Worm (Caenorhabditis elegans) whole organism, late embryonic: ENCODE measurements around the gene sax-2.

Experiments
- F13H6.1 ChIP-seq: sonication (generic microtip); optimal IDR thresholded peaks from 2 replicates; lab custom pipeline; 2016; ENCODE audit warnings: missing genetic modification characterization, missing compliant biosample characterization
- T23F11.4 ChIP-seq: fragments of 200-800 bp; sonication (Bioruptor generic); optimal IDR thresholded peaks from 2 replicates; lab custom pipeline; 2018; ENCODE audit warnings: mild to moderate bottlenecking, missing genetic modification characterization, missing compliant biosample characterization
- Y22D7AL.16 ChIP-seq: sonication (generic microtip); optimal IDR thresholded peaks from 2 replicates; lab custom pipeline; 2016; ENCODE audit warnings: missing genetic modification characterization, missing compliant biosample characterization
- ahr-1 ChIP-seq: sonication (generic microtip); optimal IDR thresholded peaks from 2 replicates; lab custom pipeline; 2016; ENCODE audit warnings: missing genetic modification characterization, missing compliant biosample characterization
- ceh-14 ChIP-seq: sonication (generic microtip); optimal IDR thresholded peaks from 2 replicates; lab custom pipeline; 2016; ENCODE audit warnings: missing genotype, missing genetic modification characterization, missing compliant biosample characterization
- ceh-18 ChIP-seq: sonication (generic microtip); optimal IDR thresholded peaks from 2 replicates; lab custom pipeline; 2016; ENCODE audit warnings: missing genetic modification characterization, missing compliant biosample characterization
- ceh-2 ChIP-seq: sonication (generic microtip); optimal IDR thresholded peaks from 2 replicates; lab custom pipeline; 2016; ENCODE audit warnings: missing genotype, missing genetic modification characterization, missing compliant biosample characterization
- ceh-22 ChIP-seq: sonication (generic microtip); optimal IDR thresholded peaks from 2 replicates; lab custom pipeline; 2017; ENCODE audit warnings: missing biosample characterization, missing genetic modification characterization
- ceh-24 ChIP-seq: sonication (generic microtip); optimal IDR thresholded peaks from 2 replicates; lab custom pipeline; 2016; ENCODE audit warnings: mild to moderate bottlenecking, missing genetic modification characterization, missing compliant biosample characterization
- ceh-31 ChIP-seq: sonication (generic microtip); optimal IDR thresholded peaks from 2 replicates; lab custom pipeline; 2016; ENCODE audit warnings: missing genetic modification characterization, missing compliant biosample characterization
- ceh-34 ChIP-seq: sonication (generic microtip); optimal IDR thresholded peaks from 2 replicates; lab custom pipeline; 2016; ENCODE audit warnings: mild to moderate bottlenecking, missing genetic modification characterization, missing compliant biosample characterization
- ceh-48 ChIP-seq: sonication (generic microtip); optimal IDR thresholded peaks from 2 replicates; lab custom pipeline; 2016; ENCODE audit warnings: missing genetic modification characterization, inconsistent platforms, missing compliant biosample characterization
- ceh-9 ChIP-seq: sonication (generic microtip); optimal IDR thresholded peaks from 2 replicates; lab custom pipeline; 2016; ENCODE audit warnings: mild to moderate bottlenecking, missing genetic modification characterization, inconsistent platforms, missing compliant biosample characterization
- che-1 ChIP-seq: sonication (generic microtip); optimal IDR thresholded peaks from 2 replicates; lab custom pipeline; 2016; ENCODE audit warnings: mild to moderate bottlenecking, missing genetic modification characterization, missing compliant biosample characterization
- dmd-4 ChIP-seq: sonication (generic microtip); optimal IDR thresholded peaks from 2 replicates; lab custom pipeline; 2016; ENCODE audit warnings: borderline replicate concordance, missing genetic modification characterization, missing compliant biosample characterization
- dve-1 ChIP-seq: sonication (generic microtip); optimal IDR thresholded peaks from 2 replicates; lab custom pipeline; 2017; ENCODE audit warnings: antibody characterized with exemption, mild to moderate bottlenecking, missing genetic modification characterization, missing compliant biosample characterization
- elt-2 ChIP-seq: sonication (generic microtip); optimal IDR thresholded peaks from 2 replicates; lab custom pipeline; 2016; ENCODE audit warnings: missing genetic modification reagents, missing genetic modification characterization, missing compliant biosample characterization
- elt-4 ChIP-seq: sonication (generic microtip); optimal IDR thresholded peaks from 2 replicates; lab custom pipeline; 2016; ENCODE audit warnings: missing genetic modification characterization, missing compliant biosample characterization
- ets-4 ChIP-seq: sonication (generic microtip); optimal IDR thresholded peaks from 2 replicates; lab custom pipeline; 2016; ENCODE audit warnings: missing genetic modification characterization, missing compliant biosample characterization
- fax-1 ChIP-seq: sonication (generic microtip); optimal IDR thresholded peaks from 2 replicates; lab custom pipeline; 2016; ENCODE audit warnings: missing genotype, missing genetic modification characterization, missing compliant biosample characterization
- fkh-10 ChIP-seq: fragments of 150-350 bp; optimal IDR thresholded peaks from 2 replicates; lab custom pipeline; 2014; ENCODE audit warnings: missing biosample characterization, missing genetic modification reagents, missing genetic modification characterization
- fkh-6 ChIP-seq: sonication (generic microtip); optimal IDR thresholded peaks from 2 replicates; lab custom pipeline; 2016; ENCODE audit warnings: missing genetic modification characterization, missing compliant biosample characterization
- gmeb-2 ChIP-seq: sonication (generic microtip); optimal IDR thresholded peaks from 2 replicates; lab custom pipeline; 2016; ENCODE audit warnings: missing genetic modification characterization, inconsistent platforms, missing compliant biosample characterization
- hlh-15 ChIP-seq: sonication (generic microtip); optimal IDR thresholded peaks from 2 replicates; lab custom pipeline; 2016; ENCODE audit warnings: missing genetic modification characterization, missing compliant biosample characterization
- hlh-6 ChIP-seq: sonication (generic microtip); optimal IDR thresholded peaks from 2 replicates; lab custom pipeline; 2016; ENCODE audit warnings: missing genotype, missing genetic modification characterization, missing compliant biosample characterization
- hlh-8 ChIP-seq: sonication (generic microtip); optimal IDR thresholded peaks from 2 replicates; lab custom pipeline; 2016; ENCODE audit warnings: missing genotype, missing genetic modification characterization, missing compliant biosample characterization
- lin-11 ChIP-seq: fragments of 200-800 bp; sonication (Bioruptor generic); optimal IDR thresholded peaks from 2 replicates; lab custom pipeline; 2018; ENCODE audit warnings: mild to moderate bottlenecking, missing genetic modification characterization, missing compliant biosample characterization
- madf-2 ChIP-seq: sonication (generic microtip); optimal IDR thresholded peaks from 2 replicates; lab custom pipeline; 2017; ENCODE audit warnings: missing genetic modification characterization, missing compliant biosample characterization
- mec-3 ChIP-seq: sonication (generic microtip); optimal IDR thresholded peaks from 2 replicates; lab custom pipeline; 2016; ENCODE audit warnings: borderline replicate concordance, missing genetic modification characterization, missing compliant biosample characterization
- nhr-11 ChIP-seq: fragments of 150-350 bp; optimal IDR thresholded peaks from 2 replicates; lab custom pipeline; 2014; ENCODE audit warnings: missing biosample characterization, missing genetic modification characterization
- npax-4 ChIP-seq: sonication (generic microtip); optimal IDR thresholded peaks from 2 replicates; lab custom pipeline; 2016; ENCODE audit warnings: missing genetic modification characterization, missing compliant biosample characterization
- odd-2 ChIP-seq: sonication (generic microtip); optimal IDR thresholded peaks from 2 replicates; lab custom pipeline; 2017; ENCODE audit warnings: antibody characterized with exemption, mild to moderate bottlenecking, missing genetic modification characterization, missing compliant biosample characterization
- pha-4 ChIP-seq: fragments of 150-350 bp; optimal IDR thresholded peaks from 2 replicates; lab custom pipeline; 2018; ENCODE audit warnings: missing biosample characterization, missing genetic modification reagents, missing genetic modification characterization
- pqm-1 ChIP-seq: sonication (generic microtip); optimal IDR thresholded peaks from 2 replicates; lab custom pipeline; 2016; ENCODE audit warnings: missing genetic modification characterization, missing compliant biosample characterization
- pros-1 ChIP-seq: fragments of 150-350 bp; optimal IDR thresholded peaks from 2 replicates; lab custom pipeline; 2014; ENCODE audit warnings: missing biosample characterization, missing genetic modification reagents, missing genetic modification characterization
- ref-2 ChIP-seq: sonication (generic microtip); optimal IDR thresholded peaks from 2 replicates; lab custom pipeline; 2016; ENCODE audit warnings: missing genetic modification characterization, missing compliant biosample characterization
- rnt-1 ChIP-seq: sonication (generic microtip); optimal IDR thresholded peaks from 2 replicates; lab custom pipeline; 2016; ENCODE audit warnings: missing genetic modification characterization, missing compliant biosample characterization
- sdc-2 ChIP-seq: sonication (generic microtip); optimal IDR thresholded peaks from 2 replicates; lab custom pipeline; 2016; ENCODE audit warnings: missing genotype, missing genetic modification characterization, missing compliant biosample characterization
- sox-2 ChIP-seq: fragments of 200-800 bp; sonication (Bioruptor generic); IDR thresholded peaks from 2 replicates; pipeline ENCODE4 v1.3.6; 2022; ENCODE audit warnings: missing genetic modification reagents, missing genetic modification characterization, missing compliant biosample characterization
- syd-9 ChIP-seq: sonication (generic microtip); optimal IDR thresholded peaks from 2 replicates; lab custom pipeline; 2016; ENCODE audit warnings: mild to moderate bottlenecking, missing genetic modification characterization, moderate library complexity, missing compliant biosample characterization
- tbx-2 ChIP-seq: sonication (generic microtip); optimal IDR thresholded peaks from 2 replicates; lab custom pipeline; 2016; ENCODE audit warnings: missing genetic modification characterization, missing compliant biosample characterization
- tbx-7 ChIP-seq: sonication (generic microtip); optimal IDR thresholded peaks from 2 replicates; lab custom pipeline; 2016; ENCODE audit warnings: missing genotype, missing genetic modification characterization, missing compliant biosample characterization
- ttx-3 ChIP-seq: sonication (generic microtip); optimal IDR thresholded peaks from 2 replicates; lab custom pipeline; 2016; ENCODE audit warnings: missing genetic modification reagents, missing genetic modification characterization, missing compliant biosample characterization
- unc-3 ChIP-seq, 2 experiments: fragments of 200-800 bp in 1 of 2; sonication (Bioruptor generic) in 1 of 2; sonication (generic microtip) in 1 of 2; conservative IDR thresholded peaks in 1 of 2; optimal IDR thresholded peaks in 1 of 2; 2 replicates each; pipeline versions ENCODE4 v1.3.6 to Lab custom; 2016 to 2022; ENCODE audit warnings: missing compliant biosample characterization in 2 of 2, missing genetic modification characterization in 2 of 2, missing genetic modification reagents in 1 of 2
- unc-55 ChIP-seq: sonication (generic microtip); optimal IDR thresholded peaks from 2 replicates; lab custom pipeline; 2017; ENCODE audit warnings: missing biosample characterization, missing genetic modification reagents, missing genetic modification characterization
- zip-5 ChIP-seq: sonication (generic microtip); optimal IDR thresholded peaks from 2 replicates; lab custom pipeline; 2016; ENCODE audit warnings: missing genetic modification characterization, missing compliant biosample characterization

Gene sax-2

ce11 chrIII:5077150-5077814, 32.2 kb upstream of the sax-2 start, which contains the start of gene alh-1:
Gene alh-1, plus strand, starts transcription at chrIII:5077764.
- no peak for TF ChIP-seq ceh-34
- TF ChIP-seq ref-2 (tag; lab: Kevin White, UChicago): no peak
- TF ChIP-seq che-1 (tag; lab: Kevin White, UChicago): no peak
- TF ChIP-seq ceh-48: no peak
- TF ChIP-seq pha-4 (tag; lab: Kevin White, UChicago): no peak
- TF ChIP-seq ceh-14 (tag; lab: Kevin White, UChicago): no peak
- TF ChIP-seq elt-2: peak; percentile 61

ce11 chrIII:5078062-5078461, 31.4 kb upstream of the sax-2 start:
- TF ChIP-seq dve-1 (no peak), ceh-22 (tag; lab: Kevin White, UChicago) (no peak), sdc-2 (tag; lab: Kevin White, UChicago) (no peak), elt-2 (peak; percentile 15), lin-11 (tag; lab: Kevin White, UChicago) (no peak), unc-3 (GFP tag; conservative IDR thresholded peaks at IDR 0.05; lab: Robert Waterston, UW) (no peak), unc-3 (tag; optimal IDR thresholded peaks at IDR 0.05; lab: Kevin White, UChicago) (no peak)

ce11 chrIII:5080700-5081572, 28.6 kb upstream of the sax-2 start:
- TF ChIP-seq npax-4 (tag; lab: Kevin White, UChicago): peak; percentile 29
- no peak for TF ChIP-seq dmd-4 (tag; lab: Kevin White, UChicago)
- peak; percentile 68 for TF ChIP-seq tbx-2
- TF ChIP-seq ttx-3 (tag; lab: Kevin White, UChicago): peak; percentile 54
- TF ChIP-seq T23F11.4: peak; percentile 28
- no peak for TF ChIP-seq F13H6.1 (tag; lab: Kevin White, UChicago)
- peak; percentile 14 for TF ChIP-seq ceh-9 (tag; lab: Kevin White, UChicago)
- peak; percentile 46 for TF ChIP-seq sdc-2 (tag; lab: Kevin White, UChicago)
- TF ChIP-seq fkh-6: peak; percentile 78
- peak; percentile 25 for TF ChIP-seq ceh-31 (tag; lab: Kevin White, UChicago)
- TF ChIP-seq zip-5 (tag; lab: Kevin White, UChicago): peak; percentile 72
- TF ChIP-seq odd-2 (tag; lab: Kevin White, UChicago): no peak
- TF ChIP-seq hlh-8 (tag; lab: Kevin White, UChicago): no peak
- no peak for TF ChIP-seq fkh-10
- peak; percentile 29 for TF ChIP-seq gmeb-2
- TF ChIP-seq pros-1 (tag; lab: Kevin White, UChicago): no peak
- TF ChIP-seq nhr-11 (tag; lab: Kevin White, UChicago): no peak
- no peak for TF ChIP-seq unc-55 (GFP tag; lab: Kevin White, UChicago)
- TF ChIP-seq ceh-22 (tag; lab: Kevin White, UChicago): no peak
- TF ChIP-seq pqm-1: peak; percentile 4
- TF ChIP-seq ceh-24 (tag; lab: Kevin White, UChicago): peak; percentile 54
- peak; percentile 82 for TF ChIP-seq ets-4 (tag; lab: Kevin White, UChicago)
- no peak for TF ChIP-seq pha-4 (tag; lab: Kevin White, UChicago)
- peak; percentile 15 for TF ChIP-seq ahr-1 (tag; lab: Kevin White, UChicago)
- peak; percentile 28 for TF ChIP-seq Y22D7AL.16
- TF ChIP-seq madf-2: peak; percentile 58
- TF ChIP-seq fax-1: peak; percentile 54
- no peak for TF ChIP-seq elt-4 (tag; lab: Kevin White, UChicago)
- TF ChIP-seq hlh-6 (tag; lab: Kevin White, UChicago): peak; percentile 69
- peak; percentile 26 for TF ChIP-seq tbx-7 (tag; lab: Kevin White, UChicago)
- TF ChIP-seq rnt-1 (tag; lab: Kevin White, UChicago): no peak
- no peak for TF ChIP-seq mec-3
- TF ChIP-seq ceh-18 (tag; lab: Kevin White, UChicago): peak; percentile 38
- peak; percentile 60 for TF ChIP-seq sox-2 (GFP tag; lab: Robert Waterston, UW)
- TF ChIP-seq ceh-2 (tag; lab: Kevin White, UChicago): peak; percentile 60
- TF ChIP-seq syd-9: no peak
- no peak for TF ChIP-seq hlh-15 (tag; lab: Kevin White, UChicago)
